Worm (Caenorhabditis elegans) whole organism, midembryonic: ENCODE measurements around the gene C05B5.17.

Source experiments
- T22C8.4 ChIP-seq: fragments of 200-800 bp; sonication (Bioruptor generic); IDR thresholded peaks from 2 replicates; pipeline ENCODE4 v1.3.6; 2022; ENCODE audit warnings: missing genetic modification characterization, missing compliant biosample characterization
- cog-1 ChIP-seq: sonication (generic microtip); optimal IDR thresholded peaks from 2 replicates; lab custom pipeline; 2016; ENCODE audit warnings: missing genetic modification characterization, missing compliant biosample characterization
- flt-1 ChIP-seq: fragments of 200-800 bp; sonication (Bioruptor generic); IDR thresholded peaks from 2 replicates; pipeline ENCODE4 v1.3.6; 2022; ENCODE audit warnings: missing genetic modification characterization, missing compliant biosample characterization
- klf-2 ChIP-seq: fragments of 200-800 bp; sonication (Bioruptor generic); conservative IDR thresholded peaks from 2 replicates; pipeline ENCODE4 v1.3.6; 2022; ENCODE audit warnings: missing genetic modification reagents, missing genetic modification characterization, missing compliant biosample characterization
- med-1 ChIP-seq: sonication (generic microtip); optimal IDR thresholded peaks from 2 replicates; lab custom pipeline; 2017; ENCODE audit warnings: missing genetic modification characterization, mild to moderate bottlenecking, missing compliant biosample characterization, antibody characterized with exemption, missing genetic modification reagents; ENCODE audit not compliant: insufficient read depth
- ref-1 ChIP-seq: fragments of 200-800 bp; sonication (Bioruptor generic); conservative IDR thresholded peaks from 2 replicates; pipeline ENCODE4 v1.3.6; 2022; ENCODE audit warnings: missing genetic modification reagents, missing genetic modification characterization, missing compliant biosample characterization
- tab-1 ChIP-seq: fragments of 200-800 bp; sonication (Bioruptor generic); IDR thresholded peaks from 2 replicates; pipeline ENCODE4 v1.3.6; 2022; ENCODE audit warnings: missing genetic modification characterization, missing compliant biosample characterization
- ztf-23 ChIP-seq: fragments of 200-800 bp; sonication (Bioruptor generic); IDR thresholded peaks from 2 replicates; pipeline ENCODE4 v1.3.6; 2022; ENCODE audit warnings: missing genetic modification reagents, missing genetic modification characterization, missing compliant biosample characterization
- ztf-29 ChIP-seq: fragments of 200-800 bp; sonication (Bioruptor generic); IDR thresholded peaks from 2 replicates; pipeline ENCODE4 v1.3.6; 2022; ENCODE audit warnings: missing genetic modification reagents, missing genetic modification characterization, missing compliant biosample characterization

ce11 chrIII:10033881-10034280 lies 34.7 kb upstream of the C05B5.17 start, which contains the start of gene M04D8.8:
- TF ChIP-seq flt-1 (GFP tag; lab: Robert Waterston, UW) (no peak), tab-1 (no peak), ztf-29 (GFP tag; lab: Robert Waterston, UW) (no peak), cog-1 (no peak), T22C8.4 (no peak), ztf-23 (GFP tag; lab: Robert Waterston, UW) (no peak), med-1 (GFP tag; lab: Kevin White, UChicago) (no peak), klf-2 (no peak), ref-1 (GFP tag; lab: Robert Waterston, UW) (no peak)
